Worm (Caenorhabditis elegans) whole organism, late embryonic: ENCODE data around the gene dolk-1.

ENCODE experiments used
- ama-1 ChIP-seq: fragments of 150-350 bp; optimal IDR thresholded peaks from 2 replicates; lab custom pipeline; 2014
- ceh-2 ChIP-seq: sonication (generic microtip); optimal IDR thresholded peaks from 2 replicates; lab custom pipeline; 2016; ENCODE audit warnings: missing genotype, missing genetic modification characterization, missing compliant biosample characterization
- ceh-30 ChIP-seq: fragments of 150-350 bp; optimal IDR thresholded peaks from 2 replicates; lab custom pipeline; 2014; ENCODE audit warnings: missing biosample characterization, missing genetic modification characterization
- ceh-45 ChIP-seq: fragments of 200-800 bp; sonication (Bioruptor generic); IDR thresholded peaks from 2 replicates; pipeline ENCODE4 v1.3.6; 2022; ENCODE audit warnings: missing genetic modification reagents, missing genetic modification characterization, missing compliant biosample characterization
- ceh-9 ChIP-seq: sonication (generic microtip); optimal IDR thresholded peaks from 2 replicates; lab custom pipeline; 2016; ENCODE audit warnings: mild to moderate bottlenecking, missing genetic modification characterization, inconsistent platforms, missing compliant biosample characterization
- elt-2 ChIP-seq: sonication (generic microtip); optimal IDR thresholded peaks from 2 replicates; lab custom pipeline; 2016; ENCODE audit warnings: missing genetic modification reagents, missing genetic modification characterization, missing compliant biosample characterization
- ets-4 ChIP-seq: sonication (generic microtip); optimal IDR thresholded peaks from 2 replicates; lab custom pipeline; 2016; ENCODE audit warnings: missing genetic modification characterization, missing compliant biosample characterization
- fax-1 ChIP-seq: sonication (generic microtip); optimal IDR thresholded peaks from 2 replicates; lab custom pipeline; 2016; ENCODE audit warnings: missing genotype, missing genetic modification characterization, missing compliant biosample characterization
- hlh-30 ChIP-seq: sonication (generic microtip); optimal IDR thresholded peaks from 2 replicates; lab custom pipeline; 2017; ENCODE audit warnings: antibody characterized with exemption, missing genetic modification characterization, missing compliant biosample characterization; ENCODE audit not compliant: insufficient read depth
- nfya-1 ChIP-seq: sonication (generic microtip); optimal IDR thresholded peaks from 2 replicates; lab custom pipeline; 2017; ENCODE audit warnings: missing genetic modification characterization, mild to moderate bottlenecking, missing compliant biosample characterization, antibody characterized with exemption, moderate library complexity
- pqm-1 ChIP-seq: sonication (generic microtip); optimal IDR thresholded peaks from 2 replicates; lab custom pipeline; 2016; ENCODE audit warnings: missing genetic modification characterization, missing compliant biosample characterization
- tbx-2 ChIP-seq: sonication (generic microtip); optimal IDR thresholded peaks from 2 replicates; lab custom pipeline; 2016; ENCODE audit warnings: missing genetic modification characterization, missing compliant biosample characterization

DNA sequence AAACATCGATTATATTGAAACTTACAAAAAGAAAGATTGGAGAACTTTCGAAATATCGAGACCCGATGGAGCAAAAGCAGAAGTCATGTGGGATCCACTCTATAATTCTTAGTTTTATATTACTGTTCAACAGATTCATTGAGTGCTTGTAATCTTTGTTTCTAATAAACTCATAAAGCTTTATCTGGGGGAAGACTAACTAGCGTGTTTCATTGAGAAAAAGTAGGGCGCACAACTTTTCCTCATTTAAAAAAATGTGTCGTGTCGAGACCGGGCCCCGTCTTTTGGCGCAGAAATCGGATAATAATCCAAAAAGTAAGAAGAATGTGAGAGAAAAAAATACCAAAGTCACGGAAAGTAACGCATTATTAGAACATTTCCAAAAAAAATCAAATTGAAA is 23.7 kb downstream of the dolk-1 start, which contains the start of gene faah-4:
- no peak for TF ChIP-seq ama-1 (lab: Kevin White, UChicago)
- no peak for TF ChIP-seq hlh-30
- no peak for TF ChIP-seq pqm-1
- no peak for TF ChIP-seq ets-4 (tag; lab: Kevin White, UChicago)
- no peak for TF ChIP-seq ceh-30 (tag; lab: Kevin White, UChicago)
- TF ChIP-seq ceh-9 (tag; lab: Kevin White, UChicago): no peak
- no peak for TF ChIP-seq ceh-2 (tag; lab: Kevin White, UChicago)
- TF ChIP-seq nfya-1: no peak
- no peak for TF ChIP-seq elt-2 (tag; lab: Kevin White, UChicago)
- TF ChIP-seq fax-1: no peak
- no peak for TF ChIP-seq tbx-2 (tag; lab: Kevin White, UChicago)
- no peak for TF ChIP-seq ceh-45 (GFP tag; lab: Robert Waterston, UW)
